Fruit fly (Drosophila melanogaster) whole organism, larva: ENCODE measurements around the gene CG16762.

Source experiments
- noc ChIP-seq: fragments of 200-800 bp; sonication (Bioruptor generic); optimal IDR thresholded peaks from 3 replicates; lab custom pipeline; 2019; ENCODE audit warnings: missing biosample characterization, mild to moderate bottlenecking, missing genetic modification characterization, moderate library complexity

Gene CG16762

DNA sequence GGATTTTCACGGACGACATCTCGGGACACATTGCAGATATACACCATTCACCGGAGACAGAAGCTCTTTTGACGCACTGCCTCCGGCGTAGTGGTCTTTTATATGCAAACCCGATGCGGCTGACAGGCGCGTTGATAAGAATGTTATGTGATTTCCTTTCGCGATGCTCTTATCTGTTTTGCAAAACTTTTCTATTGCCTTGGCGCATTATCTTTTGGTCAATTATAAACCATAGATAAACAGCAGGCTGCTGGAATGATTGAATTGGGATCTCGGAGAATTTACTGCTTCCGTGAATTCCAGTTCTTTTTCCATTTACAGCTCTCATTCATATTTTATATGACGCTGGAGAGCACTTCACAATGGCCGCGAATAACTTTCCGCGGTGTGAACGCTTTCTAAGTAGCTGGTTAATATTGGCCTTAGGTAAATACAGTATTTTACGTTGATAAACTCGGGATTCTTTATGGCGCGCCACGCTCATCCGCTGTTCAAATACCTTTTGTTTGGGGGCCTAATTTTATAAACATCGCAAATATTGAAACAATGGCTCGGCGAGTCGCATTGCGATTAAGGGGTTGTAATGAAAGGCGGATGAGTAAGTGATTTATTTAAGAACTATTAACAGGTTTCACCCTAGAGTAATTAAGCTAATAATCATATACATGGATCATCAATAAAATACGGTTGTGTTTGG, at the start of gene CG16762:
CG16762 (minus strand) TSS at position 51 of the 697 bp plus-strand sequence.
- TF ChIP-seq noc (tag; lab: Kevin White, UChicago), result peak; percentile 83

DNA sequence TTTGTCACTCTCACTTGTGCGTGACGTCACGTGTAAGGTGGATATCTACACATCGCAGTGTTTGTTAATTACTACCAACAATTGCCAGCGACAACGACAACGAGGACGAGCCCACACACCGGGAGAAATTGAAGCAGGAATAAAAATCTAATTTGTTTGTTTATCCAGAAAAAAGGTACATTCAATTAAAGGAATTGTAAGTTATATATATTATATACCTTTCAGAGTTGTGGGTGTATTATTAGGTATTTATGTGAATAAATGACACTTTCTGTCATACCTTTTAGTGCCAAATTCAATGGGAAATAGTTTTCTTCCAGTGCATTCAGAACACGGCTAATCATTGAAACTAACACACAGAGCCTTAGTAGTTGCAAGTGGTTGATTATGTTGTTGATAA, 39.8 kb upstream of the CG16762 start:
- no peak for TF ChIP-seq noc (tag; lab: Kevin White, UChicago)

DNA sequence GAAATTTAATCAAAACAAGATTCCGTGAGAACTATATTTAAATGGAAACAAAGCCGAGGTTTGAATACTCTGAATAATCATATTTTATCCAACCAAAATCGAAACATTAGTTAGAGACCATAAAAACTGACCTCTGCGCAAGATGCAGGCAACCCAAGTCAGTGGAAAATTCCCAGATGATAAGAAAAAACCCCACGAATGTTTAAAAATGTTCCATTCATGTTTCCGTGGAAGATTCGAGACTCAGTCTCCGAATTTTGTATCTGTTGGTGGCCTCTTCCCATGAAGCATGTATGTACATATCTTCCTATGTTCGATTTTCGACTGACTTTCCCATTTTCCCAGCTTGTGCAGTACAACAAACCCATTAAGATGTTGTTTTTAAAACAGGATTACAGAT, 29.4 kb upstream of the CG16762 start:
- no peak for TF ChIP-seq noc (tag; lab: Kevin White, UChicago)

DNA sequence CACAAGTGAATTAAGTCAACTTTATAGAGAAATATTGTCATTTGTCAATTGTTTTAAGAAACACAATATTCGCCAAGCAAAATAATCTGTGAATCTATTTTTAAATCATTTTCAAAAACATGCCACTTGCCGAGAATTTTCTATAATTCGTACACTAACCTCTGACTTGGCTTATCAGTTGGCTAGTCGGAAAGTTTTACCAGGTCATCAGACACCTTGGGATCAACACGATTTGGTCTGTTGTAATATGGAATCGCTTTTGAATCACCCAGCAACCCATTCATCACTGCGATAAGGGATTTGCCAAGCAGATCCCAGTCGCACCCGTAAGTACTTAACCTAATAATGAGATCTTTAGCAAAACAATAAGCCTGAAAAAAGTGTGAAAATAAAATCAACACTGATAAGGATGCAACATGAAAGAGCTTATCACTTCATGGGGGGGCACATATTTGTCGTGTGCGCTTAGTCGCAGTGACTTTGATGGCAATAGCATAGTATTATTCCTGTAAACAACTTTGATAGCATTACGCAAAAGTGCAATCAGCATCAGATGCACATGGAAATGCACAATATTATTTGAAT, 28.7 kb upstream of the CG16762 start:
- TF ChIP-seq noc (tag; lab: Kevin White, UChicago), result no peak

- no peak for TF ChIP-seq noc (tag; lab: Kevin White, UChicago)
Observed at dm6 chr3L:2503465-2503864, 28.1 kb upstream of the CG16762 start, which contains the start of gene CG16758. CG16758 (minus strand) TSS chr3L:2503606.

dm6 chr3L:2501764-2502163, 26.4 kb upstream of the CG16762 start:
- peak; percentile 84 for TF ChIP-seq noc (tag; lab: Kevin White, UChicago)

dm6 chr3L:2499077-2499476, 23.7 kb upstream of the CG16762 start:
- no peak for TF ChIP-seq noc (tag; lab: Kevin White, UChicago)

dm6 chr3L:2494183-2494541, 18.7 kb upstream of the CG16762 start:
- TF ChIP-seq noc (tag; lab: Kevin White, UChicago), result peak; percentile 98

DNA sequence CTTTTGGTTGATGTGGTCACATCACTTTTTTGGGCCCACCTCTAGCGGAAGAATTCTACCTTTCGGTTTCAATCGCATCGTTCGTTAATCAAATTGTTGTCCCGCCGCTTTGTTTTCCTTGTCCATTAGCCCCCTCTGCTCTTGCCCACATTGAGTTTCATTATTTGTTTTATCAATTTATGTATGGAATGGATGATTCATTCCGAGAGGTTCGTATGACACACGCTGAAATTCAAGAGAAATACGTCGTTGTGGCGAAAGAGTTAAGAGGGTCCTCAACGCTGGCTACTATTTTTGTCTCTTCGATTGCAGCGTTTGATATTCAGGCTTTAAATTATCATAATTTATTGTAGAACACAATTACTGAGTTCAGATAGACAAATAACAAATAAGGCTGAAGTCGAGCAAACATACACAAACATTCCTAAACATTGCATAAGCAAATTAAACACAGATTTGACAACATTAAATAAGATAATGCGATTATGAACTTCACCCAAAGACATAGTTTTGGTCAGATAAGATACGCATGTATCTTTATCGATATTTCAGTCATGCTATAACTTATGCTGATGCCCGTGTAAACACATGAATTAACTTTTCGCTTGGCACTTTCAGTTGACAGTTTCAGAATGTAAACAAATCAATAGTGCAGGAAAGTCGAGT, 18.2 kb upstream of the CG16762 start:
- TF ChIP-seq noc (tag; lab: Kevin White, UChicago), result no peak

DNA sequence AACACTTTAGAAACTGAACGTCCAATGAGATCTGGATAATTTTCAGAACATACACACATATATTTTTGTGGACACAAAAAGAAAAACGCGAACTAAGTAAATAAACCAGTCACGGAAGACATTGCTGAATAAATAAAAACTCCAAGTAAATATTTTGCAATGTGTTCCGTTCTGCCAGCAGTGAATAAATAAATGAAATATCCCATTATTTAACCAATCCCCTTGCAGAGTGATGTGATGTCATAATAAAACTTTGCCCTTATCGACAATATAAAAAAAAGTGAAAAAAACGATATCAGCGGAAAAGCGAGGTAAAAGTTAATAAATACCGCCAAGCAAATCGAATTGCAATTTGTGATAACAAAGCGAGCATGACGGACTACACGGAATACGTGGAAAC, 15.3 kb upstream of the CG16762 start:
- TF ChIP-seq noc (tag; lab: Kevin White, UChicago), result no peak

dm6 chr3L:2489855-2490254, 14.4 kb upstream of the CG16762 start:
- no peak for TF ChIP-seq noc (tag; lab: Kevin White, UChicago)

DNA sequence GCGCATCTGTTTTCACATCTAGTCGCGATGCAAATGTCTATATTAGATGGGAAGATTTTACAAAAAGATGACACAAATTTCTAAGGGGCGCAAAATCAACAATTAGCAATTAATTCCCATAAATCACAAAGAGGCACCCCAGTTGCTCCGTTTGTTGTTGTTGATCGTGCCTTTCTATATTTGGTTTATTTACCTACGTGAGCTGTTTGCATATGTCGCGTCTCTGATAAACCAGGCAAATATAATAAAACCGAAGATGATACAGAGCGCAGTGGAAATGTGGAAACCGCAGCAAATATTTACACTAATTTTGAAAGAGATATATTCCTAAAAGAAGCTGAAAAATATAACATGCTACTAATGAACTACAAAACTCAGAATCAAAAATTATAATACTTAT, 14.0 kb upstream of the CG16762 start:
- no peak for TF ChIP-seq noc (tag; lab: Kevin White, UChicago)

dm6 chr3L:2488634-2489033, 13.2 kb upstream of the CG16762 start, which contains the start of gene CG1146:
CG1146 (plus strand) TSS chr3L:2488804.
- TF ChIP-seq noc (tag; lab: Kevin White, UChicago), result no peak

- no peak for TF ChIP-seq noc (tag; lab: Kevin White, UChicago)
Observed at dm6 chr3L:2487248-2487647, 11.8 kb upstream of the CG16762 start.

DNA sequence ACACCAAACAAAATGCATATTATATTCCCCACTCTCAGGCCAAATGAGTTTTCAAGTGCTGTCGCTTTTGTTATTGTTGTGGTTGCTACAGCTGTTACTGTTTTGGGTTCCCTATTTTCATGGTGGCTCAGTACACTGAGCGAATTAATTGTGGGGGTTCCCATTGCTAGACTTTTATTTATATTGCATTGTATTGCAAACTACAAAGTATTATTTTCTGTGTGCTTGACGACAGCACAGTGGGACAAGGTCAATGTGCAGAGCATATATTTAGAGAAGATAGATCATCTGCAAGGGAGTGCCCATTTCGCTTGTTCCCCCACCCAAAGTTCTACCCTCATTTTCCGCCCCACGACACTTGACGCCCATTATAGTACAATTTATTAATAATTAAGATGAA, 11.1 kb upstream of the CG16762 start:
- TF ChIP-seq noc (tag; lab: Kevin White, UChicago), result no peak

- no peak for TF ChIP-seq noc (tag; lab: Kevin White, UChicago)
Observed at dm6 chr3L:2485331-2486115, 10.1 kb upstream of the CG16762 start.
